Fruit fly (Drosophila melanogaster) S2 (cell line): Measurements from ENCODE around the gene CG32448.
A peak's percentile ranks its signal among the peaks of the same experiment; 100 is the strongest.

Experiments
- CG8478 ChIP-seq: fragments of >200 bp; optimal IDR thresholded peaks from 2 replicates; lab custom pipeline; 2018
- CTCF ChIP-seq, 2 experiments: fragments of >200 bp; optimal IDR thresholded peaks; 2 replicates each; lab custom pipeline; 2018

CG32448 gene

dm6 chr3L:21824725-21825353, 3.4 kb downstream of the CG32448 start, which contains the start of gene eIF2A:
Gene eIF2A (plus strand): TSS chr3L:21824740.
- TF ChIP-seq CG8478 (lab: Kevin White, UChicago) (no peak), CTCF (optimal IDR thresholded peaks at IDR 0.05; lab: Kevin White, UChicago) (peak; percentile 25 to 39)

DNA sequence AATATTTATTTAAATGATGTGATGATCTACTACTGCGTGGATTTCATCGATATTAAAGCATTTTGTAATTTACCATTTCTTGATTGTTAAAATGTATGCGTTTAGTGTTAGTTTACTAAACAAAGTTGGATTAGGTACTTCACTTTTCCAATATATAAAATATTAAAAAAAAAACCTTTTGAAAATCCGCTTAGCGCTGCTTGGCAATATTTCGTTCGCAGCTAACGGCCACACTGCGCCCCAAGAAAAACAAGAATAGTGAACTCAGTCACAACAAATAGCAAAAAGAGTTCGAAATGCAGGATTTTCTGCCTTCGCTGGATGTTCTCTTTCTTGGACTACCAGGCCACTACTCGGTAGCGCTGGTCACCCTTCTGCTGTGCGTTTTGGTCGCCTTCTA, 5.0 kb downstream of the CG32448 start, which contains the start of gene CG7407:
CG7407 (plus strand) TSS at position 226 of the 400 bp plus-strand sequence.
- TF ChIP-seq CTCF (optimal IDR thresholded peaks at IDR 0.05; lab: Kevin White, UChicago): no peak

DNA sequence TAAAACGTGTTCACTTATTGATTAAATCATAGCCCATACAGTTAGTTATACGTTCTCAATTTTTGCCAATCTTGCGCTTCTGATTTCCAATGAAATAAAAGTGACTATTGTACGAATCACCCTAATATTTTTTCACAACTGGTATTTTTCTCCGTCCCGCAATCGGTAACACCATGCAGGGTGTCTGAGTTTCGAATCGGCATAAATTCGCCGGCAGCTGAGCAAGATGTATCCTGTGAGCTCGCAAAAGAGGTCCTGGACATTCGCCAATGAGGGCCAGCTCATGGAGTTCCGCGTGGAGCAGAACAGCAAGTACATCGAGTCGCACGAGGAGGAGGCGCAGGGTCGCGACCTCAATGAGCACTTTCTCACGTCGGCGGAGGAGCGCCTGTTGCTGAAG, 6.5 kb downstream of the CG32448 start, which contains the start of gene CycH:
CycH (plus strand) TSS at position 218 of the 400 bp plus-strand sequence.
- no peak for TF ChIP-seq CG8478 (lab: Kevin White, UChicago)
- peak in 1 of 2 experiments; percentile 1 for TF ChIP-seq CTCF (optimal IDR thresholded peaks at IDR 0.05; lab: Kevin White, UChicago)

- TF ChIP-seq CG8478 (lab: Kevin White, UChicago) (no peak), CTCF (optimal IDR thresholded peaks at IDR 0.05; lab: Kevin White, UChicago) (no peak)
Observed at dm6 chr3L:21819497-21819896, 8.8 kb downstream of the CG32448 start.

DNA sequence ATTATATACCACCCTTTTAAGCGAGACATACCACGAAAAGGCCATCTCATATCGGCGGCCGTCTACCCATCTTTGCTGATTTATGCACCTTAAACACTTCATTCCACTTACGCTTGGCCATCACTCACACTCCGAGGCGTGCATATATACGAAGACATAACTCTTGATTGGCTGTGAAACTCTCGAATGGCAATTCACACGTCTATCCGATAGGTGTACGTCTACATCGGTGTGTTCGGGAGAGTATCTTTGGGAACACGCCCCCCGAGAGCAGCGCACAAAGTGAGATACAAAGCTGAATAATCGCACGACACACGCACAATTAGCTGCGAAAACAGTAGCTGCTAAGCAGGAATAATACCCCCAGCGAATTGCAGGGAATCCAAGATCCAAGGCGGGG, 9.6 kb downstream of the CG32448 start:
- TF ChIP-seq CTCF (optimal IDR thresholded peaks at IDR 0.05; lab: Kevin White, UChicago): no peak

dm6 chr3L:21813598-21813997, 14.7 kb downstream of the CG32448 start, which contains the start of gene CG43895:
Gene CG43895 (minus strand): TSS chr3L:21813698.
- TF ChIP-seq CTCF (optimal IDR thresholded peaks at IDR 0.05; lab: Kevin White, UChicago): no peak
- TF ChIP-seq CG8478 (lab: Kevin White, UChicago): no peak

- TF ChIP-seq CG8478 (lab: Kevin White, UChicago) (no peak), CTCF (optimal IDR thresholded peaks at IDR 0.05; lab: Kevin White, UChicago) (no peak)
Observed at dm6 chr3L:21808568-21808967, 19.7 kb downstream of the CG32448 start, which contains the start of gene eg. Gene eg (plus strand): TSS chr3L:21808703.

DNA sequence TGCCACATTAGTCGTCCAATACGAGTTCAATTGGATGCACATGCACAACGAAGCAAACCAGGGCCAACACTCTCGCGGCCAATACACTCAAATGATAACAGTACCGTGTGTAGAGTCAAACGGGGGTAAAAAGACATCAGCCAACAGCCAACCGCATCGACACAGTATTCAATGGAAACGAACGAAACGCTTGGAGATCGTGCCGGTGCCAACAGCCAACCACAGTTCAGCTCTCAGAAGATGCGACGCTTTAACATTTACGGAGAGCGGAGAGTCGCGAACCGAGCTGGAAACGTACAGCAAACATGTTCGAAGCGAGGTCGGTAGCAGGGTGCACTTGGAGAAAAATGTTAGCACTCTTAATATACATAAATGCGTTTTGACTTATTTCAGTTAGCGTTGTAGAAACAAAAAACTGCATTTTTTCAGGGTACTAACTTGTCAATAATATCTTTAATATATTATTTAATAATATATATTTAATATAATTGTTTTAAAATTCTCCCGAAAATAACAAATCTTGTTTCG, 20.2 kb downstream of the CG32448 start:
- TF ChIP-seq CG8478 (lab: Kevin White, UChicago) (no peak), CTCF (optimal IDR thresholded peaks at IDR 0.05; lab: Kevin White, UChicago) (no peak)

- no peak for TF ChIP-seq CTCF (optimal IDR thresholded peaks at IDR 0.05; lab: Kevin White, UChicago)
- no peak for TF ChIP-seq CG8478 (lab: Kevin White, UChicago)
Observed at dm6 chr3L:21800424-21800823, 27.9 kb downstream of the CG32448 start.

DNA sequence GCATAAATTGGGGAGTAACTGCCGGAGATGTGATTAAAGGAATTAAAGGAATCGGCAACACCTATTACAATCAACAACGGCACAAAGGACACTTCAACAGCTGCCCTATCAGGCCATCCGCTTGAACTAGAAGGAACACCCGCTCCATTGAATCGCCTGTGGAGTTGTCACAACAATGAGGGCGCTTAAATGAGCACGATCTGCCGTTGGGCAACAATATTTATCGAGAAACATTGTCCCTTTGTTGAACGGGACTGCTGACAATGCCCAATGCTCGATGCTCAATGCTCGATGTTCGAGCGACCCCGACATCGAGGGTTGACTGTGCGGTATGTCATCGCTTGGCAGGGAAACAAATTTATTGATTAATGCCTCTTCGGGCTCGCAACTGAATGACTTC, 40.4 kb downstream of the CG32448 start:
- TF ChIP-seq CG8478 (lab: Kevin White, UChicago): no peak
